Worm (Caenorhabditis elegans): ENCODE data around the gene K12B6.9.

The K12B6.9 gene

ce11 chrV:6323602-6324001 is 31.1 kb upstream of the K12B6.9 start:
- TF ChIP-seq nfyb-1 (GFP tag; IDR thresholded peaks at IDR 0.05) = 0 out of 2 replicates have a peak, but pooled peaks have one; percentile 38
- TF ChIP-seq Y56A3A.18 (GFP tag; IDR thresholded peaks at IDR 0.05) = 0 out of 2 replicates have a peak, but pooled peaks have one; percentile 9
- no peak for TF ChIP-seq bed-2 (GFP tag; IDR thresholded peaks at IDR 0.05)
- TF ChIP-seq madf-3 (GFP tag; IDR thresholded peaks at IDR 0.05) = 0 out of 2 replicates have a peak, but pooled peaks have one; percentile 71

- TF ChIP-seq nhr-27 (tag; optimal IDR thresholded peaks at IDR 0.05) (no peak), cebp-1 (GFP tag; IDR thresholded peaks at IDR 0.05) (no peak), cebp-1 (tag; optimal IDR thresholded peaks at IDR 0.05) (peak; percentile 3)
Observed at ce11 chrV:6322749-6323367, 30.4 kb upstream of the K12B6.9 start.

- TF ChIP-seq rcor-1 (GFP tag; IDR thresholded peaks at IDR 0.05) (no peak), F22D6.2 (tag; optimal IDR thresholded peaks at IDR 0.05) (no peak), nhr-179 (tag; optimal IDR thresholded peaks at IDR 0.05) (no peak), hsf-1 (GFP tag; IDR thresholded peaks at IDR 0.05) (0 out of 2 replicates have a peak, but pooled peaks have one; percentile 15), Y95B8A.8 (GFP tag; IDR thresholded peaks at IDR 0.05) (no peak), attf-3 (GFP tag; conservative IDR thresholded peaks at IDR 0.05) (no peak), D2030.7 (GFP tag; IDR thresholded peaks at IDR 0.05) (no peak)
Observed at ce11 chrV:6321733-6322198, 29.3 kb upstream of the K12B6.9 start, which contains the start of gene T28C12.15. Gene T28C12.15 (minus strand): TSS chrV:6321783.

- TF ChIP-seq F57A8.1 (GFP tag; optimal IDR thresholded peaks at IDR 0.05) (no peak), ceh-27 (GFP tag; optimal IDR thresholded peaks at IDR 0.05) (no peak), dox-1 (GFP tag; IDR thresholded peaks at IDR 0.05) (no peak), ztf-26 (tag; optimal IDR thresholded peaks at IDR 0.05) (no peak), snpc-3.4 (tag; optimal IDR thresholded peaks at IDR 0.05) (no peak), gei-17 (GFP tag; optimal IDR thresholded peaks at IDR 0.05) (no peak), attf-6 (GFP tag; IDR thresholded peaks at IDR 0.05) (no peak), nhr-179 (tag; optimal IDR thresholded peaks at IDR 0.05) (no peak), aptf-3 (GFP tag; IDR thresholded peaks at IDR 0.05) (no peak), ztf-28 (GFP tag; IDR thresholded peaks at IDR 0.05) (no peak), dpl-1 (GFP tag; optimal IDR thresholded peaks at IDR 0.05) (no peak), mes-4 (tag; optimal IDR thresholded peaks at IDR 0.05) (no peak), K12H6.12 (tag; optimal IDR thresholded peaks at IDR 0.05) (no peak)
Observed at ce11 chrV:6321280-6321679, 28.8 kb upstream of the K12B6.9 start.

- TF ChIP-seq repo-1 (tag; optimal IDR thresholded peaks at IDR 0.05) (no peak), F49E8.2 (tag; optimal IDR thresholded peaks at IDR 0.05; ENCODE audit: insufficient read depth) (no peak), die-1 (tag; optimal IDR thresholded peaks at IDR 0.05) (no peak), ztf-25 (GFP tag; IDR thresholded peaks at IDR 0.05) (no peak), ekl-4 (GFP tag; IDR thresholded peaks at IDR 0.05) (no peak), F23B12.7 (tag; optimal IDR thresholded peaks at IDR 0.05; ENCODE audit: insufficient read depth) (no peak), ZK185.1 (tag; optimal IDR thresholded peaks at IDR 0.05; ENCODE audit: poor library complexity, severe bottlenecking) (no peak), F55B11.4 (tag; optimal IDR thresholded peaks at IDR 0.05; ENCODE audit: borderline replicate concordance, insufficient read depth) (no peak), let-526 (GFP tag; IDR thresholded peaks at IDR 0.05) (no peak), Y67H2A.10 (GFP tag; conservative IDR thresholded peaks at IDR 0.05) (no peak), T26A5.8 (tag; optimal IDR thresholded peaks at IDR 0.05) (no peak), nhr-27 (tag; optimal IDR thresholded peaks at IDR 0.05) (no peak), pha-4 (tag; optimal IDR thresholded peaks at IDR 0.05) (no peak), C17E4.6 (GFP tag; IDR thresholded peaks at IDR 0.05) (no peak), F10E7.11 (tag; optimal IDR thresholded peaks at IDR 0.05) (no peak)
Observed at ce11 chrV:6319358-6319757, 26.9 kb upstream of the K12B6.9 start.
